Worm (Caenorhabditis elegans) whole organism, young adult: ENCODE measurements around the gene atf-4.

Source experiments
- C06A6.2 ChIP-seq: fragments of 200-800 bp; sonication (Bioruptor generic); conservative IDR thresholded peaks from 2 replicates; pipeline ENCODE4 v1.3.6; 2022; ENCODE audit warnings: missing genetic modification characterization, missing compliant biosample characterization
- ZK185.1 ChIP-seq: sonication (generic microtip); optimal IDR thresholded peaks from 2 replicates; lab custom pipeline; 2016; ENCODE audit warnings: mild to moderate bottlenecking, missing genetic modification characterization, missing compliant biosample characterization; ENCODE audit not compliant: poor library complexity, severe bottlenecking
- ama-1 ChIP-seq, 3 experiments: fragments of 150-350 bp in 1 of 3; sonication (generic microtip) in 2 of 3; optimal IDR thresholded peaks; 2 replicates each; lab custom pipeline; 2014 to 2018; ENCODE audit warnings: missing biosample characterization in 2 of 3, missing genetic modification characterization in 2 of 3, missing genetic modification reagents in 2 of 3
- cebp-1 ChIP-seq, 2 experiments: fragments of 200-800 bp in 1 of 2; sonication (Bioruptor generic) in 1 of 2; sonication (generic microtip) in 1 of 2; IDR thresholded peaks in 1 of 2; optimal IDR thresholded peaks in 1 of 2; 2 replicates each; pipeline versions ENCODE4 v1.3.6 to Lab custom; 2017 to 2022; ENCODE audit warnings: missing compliant biosample characterization in 2 of 2, missing genetic modification characterization in 2 of 2, mild to moderate bottlenecking in 1 of 2, missing genetic modification reagents in 1 of 2, moderate library complexity in 1 of 2
- nhr-120 ChIP-seq: fragments of 200-800 bp; sonication (Bioruptor generic); IDR thresholded peaks from 2 replicates; pipeline ENCODE4 v1.3.6; 2022; ENCODE audit warnings: missing genetic modification characterization, missing compliant biosample characterization
- unc-130 ChIP-seq: sonication (generic microtip); optimal IDR thresholded peaks from 2 replicates; lab custom pipeline; 2016; ENCODE audit warnings: missing genetic modification reagents, missing genetic modification characterization, missing compliant biosample characterization

DNA sequence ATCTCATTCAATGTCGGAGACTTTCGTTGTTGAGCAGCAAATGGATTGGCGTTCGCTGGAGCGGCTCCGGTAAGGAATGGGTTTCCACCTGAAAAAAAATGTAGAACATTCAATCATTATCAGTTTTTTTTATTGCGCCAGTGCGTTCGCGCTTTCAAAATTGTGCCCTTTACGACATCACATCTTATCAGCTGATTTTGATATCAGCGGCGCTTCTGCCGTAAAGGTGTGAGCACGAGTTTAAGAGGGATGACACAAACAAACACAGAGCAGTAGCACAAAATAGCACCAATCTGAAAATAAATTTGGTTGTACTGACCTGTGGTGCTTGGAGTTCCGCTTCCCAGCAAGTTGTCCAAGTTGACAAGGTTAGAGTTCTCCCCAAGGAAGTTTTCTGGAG lies 6.1 kb upstream of the atf-4 start:
- TF ChIP-seq unc-130 (GFP tag; lab: Kevin White, UChicago) = no peak
- TF ChIP-seq cebp-1 (GFP tag; IDR thresholded peaks at IDR 0.05; lab: Robert Waterston, UW) = no peak
- TF ChIP-seq cebp-1 (tag; optimal IDR thresholded peaks at IDR 0.05; lab: Kevin White, UChicago) = peak; percentile 32
- TF ChIP-seq ZK185.1 (tag; lab: Kevin White, UChicago) = no peak
- TF ChIP-seq C06A6.2 (GFP tag; lab: Robert Waterston, UW) = no peak
- TF ChIP-seq nhr-120 (GFP tag; lab: Robert Waterston, UW) = no peak
- no peak for TF ChIP-seq ama-1 (optimal IDR thresholded peaks at IDR 0.05; lab: Kevin White, UChicago)
- no peak for TF ChIP-seq ama-1 (GFP tag; optimal IDR thresholded peaks at IDR 0.05; lab: Kevin White, UChicago)
